Fruit fly (Drosophila melanogaster): ENCODE data around the gene Whamy.

Gene Whamy

dm6 chr3R:9745442-9745841, 28.8 kb downstream of the Whamy start:
- TF ChIP-seq sd (tag; optimal IDR thresholded peaks at IDR 0.05) = peak; percentile 1
- peak; percentile 53 for TF ChIP-seq cad (GFP tag; optimal IDR thresholded peaks at IDR 0.05)
- no peak for TF ChIP-seq Adf1 (GFP tag; IDR thresholded peaks at IDR 0.05)
- TF ChIP-seq CG14667 (GFP tag; IDR thresholded peaks at IDR 0.05) = no peak
- TF ChIP-seq bsh (GFP tag; optimal IDR thresholded peaks at IDR 0.05) = no peak
- TF ChIP-seq chinmo (GFP tag; IDR thresholded peaks at IDR 0.05; ENCODE audit: partially characterized antibody) = 0 out of 4 replicates have a peak, but pooled peaks have one; percentile 5

- TF ChIP-seq CG14014 (GFP tag; IDR thresholded peaks at IDR 0.05) (no peak), bigmax (GFP tag; optimal IDR thresholded peaks at IDR 0.05) (no peak), CG34422 (GFP tag; IDR thresholded peaks at IDR 0.05) (0 out of 3 replicates have a peak, but pooled peaks have one; percentile 33), Six4 (GFP tag; optimal IDR thresholded peaks at IDR 0.05) (no peak), Poxn (GFP tag; IDR thresholded peaks at IDR 0.05) (no peak), CG2875 (GFP tag; optimal IDR thresholded peaks at IDR 0.05) (no peak), tin (GFP tag; optimal IDR thresholded peaks at IDR 0.05) (no peak), CG12071 (GFP tag; optimal IDR thresholded peaks at IDR 0.05) (no peak), Ets65A (GFP tag) (peak; percentile 55)
These were observed 30.2 kb downstream of the Whamy start for dm6 chr3R:9743995-9744394.

- no peak for TF ChIP-seq CG10321 (GFP tag; IDR thresholded peaks at IDR 0.05)
- peak; percentile 22 for TF ChIP-seq Med (GFP tag)
- TF ChIP-seq sens (GFP tag) = peak; percentile 62
These were observed 31.0 kb downstream of the Whamy start, which contains the start of gene CG31415 for dm6 chr3R:9743217-9743616. Gene CG31415 (plus strand): TSS chr3R:9743517.

dm6 chr3R:9740713-9741112, 33.5 kb downstream of the Whamy start, which contains the start of gene Pnn:
Gene Pnn (plus strand): TSS chr3R:9740899.
- TF ChIP-seq CG13894 (tag; optimal IDR thresholded peaks at IDR 0.05) = peak; percentile 77
- TF ChIP-seq CG10959 (GFP tag; IDR thresholded peaks at IDR 0.05) = no peak
- no peak for TF ChIP-seq CG12071 (GFP tag; optimal IDR thresholded peaks at IDR 0.05)
- TF ChIP-seq Hsf (GFP tag; optimal IDR thresholded peaks at IDR 0.05) = no peak
- TF ChIP-seq Mrtf (GFP tag; IDR thresholded peaks at IDR 0.05) = no peak
- TF ChIP-seq Sin3A (optimal IDR thresholded peaks at IDR 0.05) = no peak
- TF ChIP-seq CG9609 (GFP tag; optimal IDR thresholded peaks at IDR 0.05) = no peak
- TF ChIP-seq row (GFP tag; IDR thresholded peaks at IDR 0.05) = peak; percentile 84
- TF ChIP-seq CG12769 (tag; optimal IDR thresholded peaks at IDR 0.05) = no peak
- TF ChIP-seq tio (GFP tag; optimal IDR thresholded peaks at IDR 0.05) = no peak
- peak; percentile 87; the same call in 1 of the 2 replicates for TF ChIP-seq CG42726 (GFP tag; IDR thresholded peaks at IDR 0.05; ENCODE audit: partially characterized antibody)
- TF ChIP-seq kni (GFP tag; optimal IDR thresholded peaks at IDR 0.05) = no peak
- TF ChIP-seq B-H2 (GFP tag; optimal IDR thresholded peaks at IDR 0.05) = peak; percentile 21
- TF ChIP-seq sd (tag; optimal IDR thresholded peaks at IDR 0.05) = no peak
- TF ChIP-seq CG4424 (GFP tag; optimal IDR thresholded peaks at IDR 0.05) = no peak
- no peak for TF ChIP-seq h (optimal IDR thresholded peaks at IDR 0.05)
- TF ChIP-seq Ets97D (GFP tag; optimal IDR thresholded peaks at IDR 0.05) = no peak
- no peak for TF ChIP-seq Ada2b (GFP tag; IDR thresholded peaks at IDR 0.05)
- TF ChIP-seq cad (GFP tag; optimal IDR thresholded peaks at IDR 0.05) = peak; percentile 30
- no peak for TF ChIP-seq jing (GFP tag; optimal IDR thresholded peaks at IDR 0.05)
- TF ChIP-seq CrebB (tag; optimal IDR thresholded peaks at IDR 0.05) = no peak
- TF ChIP-seq lola (GFP tag; optimal IDR thresholded peaks at IDR 0.05) = no peak
- no peak for TF ChIP-seq tgo (GFP tag; IDR thresholded peaks at IDR 0.05)
- no peak for TF ChIP-seq salm (tag; optimal IDR thresholded peaks at IDR 0.05)
- no peak for TF ChIP-seq ERR (GFP tag; optimal IDR thresholded peaks at IDR 0.05)
- no peak for TF ChIP-seq CG12219 (GFP tag; optimal IDR thresholded peaks at IDR 0.05)
- no peak for TF ChIP-seq ind (GFP tag; optimal IDR thresholded peaks at IDR 0.05)
- peak; percentile 32 for TF ChIP-seq Nf-YC (tag; optimal IDR thresholded peaks at IDR 0.05)
- no peak for TF ChIP-seq lov (optimal IDR thresholded peaks at IDR 0.05)
- no peak for TF ChIP-seq lov (GFP tag; IDR thresholded peaks at IDR 0.05)
- no peak for TF ChIP-seq Dbx (GFP tag; IDR thresholded peaks at IDR 0.05)
- no peak for TF ChIP-seq lbe (GFP tag; optimal IDR thresholded peaks at IDR 0.05)
- TF ChIP-seq sima (GFP tag; optimal IDR thresholded peaks at IDR 0.05) = no peak

All from whole organism, embryonic.